Worm (Caenorhabditis elegans) whole organism, young adult: ENCODE measurements around the gene rpc-1.

ENCODE experiments used
- attf-3 ChIP-seq: fragments of 200-800 bp; sonication (Bioruptor generic); conservative IDR thresholded peaks from 2 replicates; pipeline ENCODE4 v1.3.6; 2022; ENCODE audit warnings: missing genetic modification reagents, missing genetic modification characterization, missing compliant biosample characterization
- ccch-3 ChIP-seq: fragments of 200-800 bp; sonication (Bioruptor generic); optimal IDR thresholded peaks from 2 replicates; lab custom pipeline; 2018; ENCODE audit warnings: mild to moderate bottlenecking, missing genetic modification characterization, missing compliant biosample characterization
- ekl-4 ChIP-seq: fragments of 200-800 bp; sonication (Bioruptor generic); IDR thresholded peaks from 2 replicates; pipeline ENCODE4 v1.3.6; 2022; ENCODE audit warnings: missing genetic modification reagents, missing genetic modification characterization, missing compliant biosample characterization
- lin-35 ChIP-seq, 3 experiments: fragments of 150-350 bp in 2 of 3; sonication (generic microtip) in 1 of 3; optimal IDR thresholded peaks; 2 replicates each; lab custom pipeline; 2014 to 2018; ENCODE audit warnings: missing biosample characterization in 3 of 3, missing genetic modification characterization in 3 of 3, missing genetic modification reagents in 3 of 3
- madf-8 ChIP-seq: fragments of 200-800 bp; sonication (Bioruptor generic); conservative IDR thresholded peaks from 2 replicates; pipeline ENCODE4 v1.3.6; 2022; ENCODE audit warnings: missing genetic modification reagents, missing genetic modification characterization, missing compliant biosample characterization

ce11 chrIV:7144670-7145257, 20.8 kb downstream of the rpc-1 start, which contains the start of gene hecd-1:
- no peak for TF ChIP-seq lin-35 (GFP tag; optimal IDR thresholded peaks at IDR 0.05; lab: Kevin White, UChicago)
- no peak for TF ChIP-seq ccch-3
- TF ChIP-seq ekl-4 (GFP tag; lab: Robert Waterston, UW), result no peak
- no peak for TF ChIP-seq madf-8 (GFP tag; lab: Robert Waterston, UW)
- no peak for TF ChIP-seq attf-3 (GFP tag; lab: Robert Waterston, UW)
